Worm (Caenorhabditis elegans) whole organism, young adult: ENCODE data around the gene T16G12.12.

Source experiments
- D2030.7 ChIP-seq: fragments of 200-800 bp; sonication (Bioruptor generic); IDR thresholded peaks from 2 replicates; pipeline ENCODE4 v1.3.6; 2022; ENCODE audit warnings: missing genetic modification reagents, missing genetic modification characterization, missing compliant biosample characterization
- F57C9.4 ChIP-seq: sonication (generic microtip); optimal IDR thresholded peaks from 2 replicates; lab custom pipeline; 2017; ENCODE audit warnings: mild to moderate bottlenecking, missing genetic modification characterization, missing compliant biosample characterization
- K12H6.12 ChIP-seq: fragments of 200-800 bp; sonication (Bioruptor generic); optimal IDR thresholded peaks from 2 replicates; lab custom pipeline; 2018; ENCODE audit warnings: mild to moderate bottlenecking, missing genetic modification characterization, missing compliant biosample characterization
- Y67H2A.10 ChIP-seq: fragments of 200-800 bp; sonication (Bioruptor generic); conservative IDR thresholded peaks from 2 replicates; pipeline ENCODE4 v1.3.6; 2022; ENCODE audit warnings: missing genetic modification reagents, missing genetic modification characterization, missing compliant biosample characterization
- attf-5 ChIP-seq: fragments of 200-800 bp; sonication (Bioruptor generic); optimal IDR thresholded peaks from 2 replicates; lab custom pipeline; 2018; ENCODE audit warnings: mild to moderate bottlenecking, missing genetic modification characterization, missing compliant biosample characterization
- ceh-40 ChIP-seq: fragments of 200-800 bp; sonication (Bioruptor generic); IDR thresholded peaks from 2 replicates; pipeline ENCODE4 v1.3.6; 2022; ENCODE audit warnings: missing genetic modification characterization, missing compliant biosample characterization
- die-1 ChIP-seq: sonication (generic microtip); optimal IDR thresholded peaks from 2 replicates; lab custom pipeline; 2016; ENCODE audit warnings: missing genotype, mild to moderate bottlenecking, missing genetic modification characterization, missing compliant biosample characterization
- him-1 ChIP-seq: sonication (generic microtip); optimal IDR thresholded peaks from 2 replicates; lab custom pipeline; 2016; ENCODE audit warnings: missing genotype, missing genetic modification reagents, missing genetic modification characterization, missing compliant biosample characterization
- lsy-27 ChIP-seq: sonication (generic microtip); optimal IDR thresholded peaks from 2 replicates; lab custom pipeline; 2017; ENCODE audit warnings: missing genetic modification characterization, mild to moderate bottlenecking, missing compliant biosample characterization, antibody characterized with exemption, missing genotype, borderline replicate concordance; ENCODE audit not compliant: insufficient read depth
- nfya-2 ChIP-seq: fragments of 200-800 bp; sonication (Bioruptor generic); IDR thresholded peaks from 2 replicates; pipeline ENCODE4 v1.3.6; 2022; ENCODE audit warnings: missing genetic modification reagents, missing genetic modification characterization, missing compliant biosample characterization
- nhr-90 ChIP-seq: sonication (generic microtip); optimal IDR thresholded peaks from 2 replicates; lab custom pipeline; 2016; ENCODE audit warnings: missing genotype, mild to moderate bottlenecking, missing genetic modification characterization, missing compliant biosample characterization
- snpc-4 ChIP-seq, 5 experiments: fragments of 150-350 bp in 1 of 5; sonication (generic microtip) in 4 of 5; optimal IDR thresholded peaks; 2 replicates each; lab custom pipeline; 2014 to 2018; ENCODE audit warnings: missing genetic modification characterization in 5 of 5, missing biosample characterization in 3 of 5, antibody characterized with exemption in 2 of 5, mild to moderate bottlenecking in 2 of 5, missing compliant biosample characterization in 2 of 5, missing genotype in 2 of 5, moderate library complexity in 2 of 5, missing genetic modification reagents in 1 of 5
- somi-1 ChIP-seq: fragments of 200-800 bp; sonication (Bioruptor generic); optimal IDR thresholded peaks from 2 replicates; lab custom pipeline; 2018; ENCODE audit warnings: mild to moderate bottlenecking, missing genetic modification characterization, missing compliant biosample characterization
- unc-62 ChIP-seq: fragments of 150-350 bp; optimal IDR thresholded peaks from 2 replicates; lab custom pipeline; 2014; ENCODE audit warnings: missing biosample characterization, missing genetic modification reagents, missing genetic modification characterization

- TF ChIP-seq D2030.7 (no peak), unc-62 (GFP tag; lab: Kevin White, UChicago) (no peak), lsy-27 (tag; lab: Kevin White, UChicago) (no peak), F57C9.4 (tag; lab: Kevin White, UChicago) (no peak), snpc-4 (GFP tag; optimal IDR thresholded peaks at IDR 0.05; lab: Kevin White, UChicago) (no peak), snpc-4 (tag; optimal IDR thresholded peaks at IDR 0.05; lab: Kevin White, UChicago) (no peak), Y67H2A.10 (no peak), K12H6.12 (tag; lab: Kevin White, UChicago) (no peak), attf-5 (GFP tag; lab: Kevin White, UChicago) (no peak), nhr-90 (tag; lab: Kevin White, UChicago) (no peak), him-1 (tag; lab: Kevin White, UChicago) (no peak), nfya-2 (GFP tag; lab: Robert Waterston, UW) (no peak), die-1 (no peak), ceh-40 (GFP tag; lab: Robert Waterston, UW) (no peak), somi-1 (no peak)
Observed at ce11 chrIII:10004213-10004612, 49.2 kb upstream of the T16G12.12 start, which contains the start of gene C05B5.11.
